Worm (Caenorhabditis elegans) whole organism, late embryonic: ENCODE results near the gene Y61A9LA.7.

Experiments used
- C08G9.2 ChIP-seq: sonication (generic microtip); optimal IDR thresholded peaks from 2 replicates; lab custom pipeline; 2016; ENCODE audit warnings: mild to moderate bottlenecking, missing genetic modification characterization, moderate library complexity, missing compliant biosample characterization
- C38D4.7 ChIP-seq: fragments of 200-800 bp; sonication (Bioruptor generic); optimal IDR thresholded peaks from 2 replicates; lab custom pipeline; 2018; ENCODE audit warnings: mild to moderate bottlenecking, missing genetic modification characterization, moderate library complexity, missing compliant biosample characterization
- F13H6.1 ChIP-seq: sonication (generic microtip); optimal IDR thresholded peaks from 2 replicates; lab custom pipeline; 2016; ENCODE audit warnings: missing genetic modification characterization, missing compliant biosample characterization
- K02D7.2 ChIP-seq: sonication (generic microtip); optimal IDR thresholded peaks from 2 replicates; lab custom pipeline; 2017; ENCODE audit warnings: mild to moderate bottlenecking, missing genetic modification characterization, missing compliant biosample characterization
- K09A11.1 ChIP-seq: sonication (generic microtip); optimal IDR thresholded peaks from 2 replicates; lab custom pipeline; 2017; ENCODE audit warnings: antibody characterized with exemption, mild to moderate bottlenecking, missing genetic modification characterization, missing compliant biosample characterization; ENCODE audit not compliant: insufficient read depth
- T23F11.4 ChIP-seq: fragments of 200-800 bp; sonication (Bioruptor generic); optimal IDR thresholded peaks from 2 replicates; lab custom pipeline; 2018; ENCODE audit warnings: mild to moderate bottlenecking, missing genetic modification characterization, missing compliant biosample characterization
- Y22D7AL.16 ChIP-seq: sonication (generic microtip); optimal IDR thresholded peaks from 2 replicates; lab custom pipeline; 2016; ENCODE audit warnings: missing genetic modification characterization, missing compliant biosample characterization
- ahr-1 ChIP-seq: sonication (generic microtip); optimal IDR thresholded peaks from 2 replicates; lab custom pipeline; 2016; ENCODE audit warnings: missing genetic modification characterization, missing compliant biosample characterization
- ceh-18 ChIP-seq: sonication (generic microtip); optimal IDR thresholded peaks from 2 replicates; lab custom pipeline; 2016; ENCODE audit warnings: missing genetic modification characterization, missing compliant biosample characterization
- ceh-19 ChIP-seq: fragments of 200-800 bp; sonication (Bioruptor generic); optimal IDR thresholded peaks from 2 replicates; lab custom pipeline; 2018; ENCODE audit warnings: mild to moderate bottlenecking, missing genetic modification characterization, missing compliant biosample characterization
- ceh-30 ChIP-seq: fragments of 150-350 bp; optimal IDR thresholded peaks from 2 replicates; lab custom pipeline; 2014; ENCODE audit warnings: missing biosample characterization, missing genetic modification characterization
- ceh-34 ChIP-seq: sonication (generic microtip); optimal IDR thresholded peaks from 2 replicates; lab custom pipeline; 2016; ENCODE audit warnings: mild to moderate bottlenecking, missing genetic modification characterization, missing compliant biosample characterization
- ceh-48 ChIP-seq: sonication (generic microtip); optimal IDR thresholded peaks from 2 replicates; lab custom pipeline; 2016; ENCODE audit warnings: missing genetic modification characterization, inconsistent platforms, missing compliant biosample characterization
- elt-2 ChIP-seq: sonication (generic microtip); optimal IDR thresholded peaks from 2 replicates; lab custom pipeline; 2016; ENCODE audit warnings: missing genetic modification reagents, missing genetic modification characterization, missing compliant biosample characterization
- eyg-1 ChIP-seq: sonication (generic microtip); optimal IDR thresholded peaks from 2 replicates; lab custom pipeline; 2016; ENCODE audit warnings: missing genotype, missing genetic modification characterization, missing compliant biosample characterization
- fkh-10 ChIP-seq: fragments of 150-350 bp; optimal IDR thresholded peaks from 2 replicates; lab custom pipeline; 2014; ENCODE audit warnings: missing biosample characterization, missing genetic modification reagents, missing genetic modification characterization
- fkh-6 ChIP-seq: sonication (generic microtip); optimal IDR thresholded peaks from 2 replicates; lab custom pipeline; 2016; ENCODE audit warnings: missing genetic modification characterization, missing compliant biosample characterization
- hlh-30 ChIP-seq: sonication (generic microtip); optimal IDR thresholded peaks from 2 replicates; lab custom pipeline; 2017; ENCODE audit warnings: antibody characterized with exemption, missing genetic modification characterization, missing compliant biosample characterization; ENCODE audit not compliant: insufficient read depth
- hlh-8 ChIP-seq: sonication (generic microtip); optimal IDR thresholded peaks from 2 replicates; lab custom pipeline; 2016; ENCODE audit warnings: missing genotype, missing genetic modification characterization, missing compliant biosample characterization
- lim-6 ChIP-seq: sonication (generic microtip); optimal IDR thresholded peaks from 2 replicates; lab custom pipeline; 2016; ENCODE audit warnings: missing genetic modification characterization, missing compliant biosample characterization
- lin-11 ChIP-seq: fragments of 200-800 bp; sonication (Bioruptor generic); optimal IDR thresholded peaks from 2 replicates; lab custom pipeline; 2018; ENCODE audit warnings: mild to moderate bottlenecking, missing genetic modification characterization, missing compliant biosample characterization
- mec-3 ChIP-seq: sonication (generic microtip); optimal IDR thresholded peaks from 2 replicates; lab custom pipeline; 2016; ENCODE audit warnings: borderline replicate concordance, missing genetic modification characterization, missing compliant biosample characterization
- nhr-11 ChIP-seq: fragments of 150-350 bp; optimal IDR thresholded peaks from 2 replicates; lab custom pipeline; 2014; ENCODE audit warnings: missing biosample characterization, missing genetic modification characterization
- odd-2 ChIP-seq: sonication (generic microtip); optimal IDR thresholded peaks from 2 replicates; lab custom pipeline; 2017; ENCODE audit warnings: antibody characterized with exemption, mild to moderate bottlenecking, missing genetic modification characterization, missing compliant biosample characterization
- pax-1 ChIP-seq: fragments of 150-350 bp; optimal IDR thresholded peaks from 2 replicates; lab custom pipeline; 2014; ENCODE audit warnings: missing biosample characterization, missing genetic modification characterization
- pha-2 ChIP-seq: sonication (generic microtip); optimal IDR thresholded peaks from 2 replicates; lab custom pipeline; 2017; ENCODE audit warnings: mild to moderate bottlenecking, missing genetic modification characterization, missing compliant biosample characterization
- pha-4 ChIP-seq: fragments of 150-350 bp; optimal IDR thresholded peaks from 2 replicates; lab custom pipeline; 2018; ENCODE audit warnings: missing biosample characterization, missing genetic modification reagents, missing genetic modification characterization
- ref-2 ChIP-seq: sonication (generic microtip); optimal IDR thresholded peaks from 2 replicates; lab custom pipeline; 2016; ENCODE audit warnings: missing genetic modification characterization, missing compliant biosample characterization
- rnt-1 ChIP-seq: sonication (generic microtip); optimal IDR thresholded peaks from 2 replicates; lab custom pipeline; 2016; ENCODE audit warnings: missing genetic modification characterization, missing compliant biosample characterization
- tbx-7 ChIP-seq: sonication (generic microtip); optimal IDR thresholded peaks from 2 replicates; lab custom pipeline; 2016; ENCODE audit warnings: missing genotype, missing genetic modification characterization, missing compliant biosample characterization
- unc-42 ChIP-seq: sonication (generic microtip); optimal IDR thresholded peaks from 2 replicates; lab custom pipeline; 2016; ENCODE audit warnings: missing genotype, missing genetic modification characterization, missing compliant biosample characterization
- zip-5 ChIP-seq: sonication (generic microtip); optimal IDR thresholded peaks from 2 replicates; lab custom pipeline; 2016; ENCODE audit warnings: missing genetic modification characterization, missing compliant biosample characterization
- ztf-16 ChIP-seq: sonication (generic microtip); optimal IDR thresholded peaks from 2 replicates; lab custom pipeline; 2017; ENCODE audit warnings: missing genetic modification characterization, missing compliant biosample characterization

The Y61A9LA.7 gene

DNA sequence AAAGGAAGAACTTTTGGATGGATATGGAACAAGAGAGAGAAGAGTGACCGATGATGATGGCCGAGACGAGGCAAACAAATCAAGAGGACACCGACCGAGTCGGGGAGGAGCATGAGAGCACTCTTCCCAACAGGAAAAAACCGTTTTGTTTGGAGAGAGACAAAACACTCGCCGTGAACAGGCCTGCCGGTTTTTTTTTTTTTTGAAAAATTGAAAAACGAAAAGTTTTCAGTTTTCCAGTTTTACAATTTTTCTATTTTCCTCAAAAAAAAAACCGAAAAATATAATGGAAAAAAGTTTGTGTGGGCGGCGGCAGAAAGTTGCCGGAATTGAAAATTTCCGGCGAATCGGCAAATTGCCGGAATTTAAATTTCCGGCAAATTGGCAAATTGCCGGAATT is at the start of gene Y61A9LA.7:
Gene Y61A9LA.7 (minus strand): TSS at position 101 of the 400 bp plus-strand sequence.
- TF ChIP-seq ceh-19 (GFP tag; lab: Kevin White, UChicago) (no peak), Y22D7AL.16 (tag; lab: Kevin White, UChicago) (no peak), ahr-1 (tag; lab: Kevin White, UChicago) (no peak), zip-5 (no peak), fkh-6 (no peak)

DNA sequence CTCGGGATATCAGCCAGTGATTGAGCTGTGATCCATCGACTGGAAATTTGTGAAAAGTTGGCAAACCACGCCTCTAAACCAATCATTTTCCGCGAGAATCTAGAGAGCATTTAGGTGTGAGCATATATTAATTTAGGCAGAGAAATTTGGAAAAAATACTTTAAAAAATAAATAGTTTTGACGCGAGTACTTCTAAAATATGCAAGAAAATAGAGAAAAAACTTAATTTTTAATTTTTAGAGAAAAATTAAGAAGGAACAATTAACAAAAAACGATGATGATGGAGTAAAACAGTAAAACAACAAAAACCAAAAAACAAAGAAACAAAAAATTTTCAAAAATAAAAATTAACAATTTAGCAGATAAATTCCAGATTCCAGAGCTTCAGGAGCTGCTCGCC is 47.2 kb upstream of the Y61A9LA.7 start, which contains the start of gene txt-6:
Gene txt-6 (minus strand): TSS at position 101 of the 400 bp plus-strand sequence.
- TF ChIP-seq pax-1 (tag; lab: Kevin White, UChicago) (no peak), tbx-7 (tag; lab: Kevin White, UChicago) (no peak), pha-4 (tag; lab: Kevin White, UChicago) (no peak), K02D7.2 (tag; lab: Kevin White, UChicago) (no peak), ceh-30 (tag; lab: Kevin White, UChicago) (no peak), lin-11 (tag; lab: Kevin White, UChicago) (no peak), hlh-8 (tag; lab: Kevin White, UChicago) (no peak), ref-2 (no peak), T23F11.4 (no peak)

DNA sequence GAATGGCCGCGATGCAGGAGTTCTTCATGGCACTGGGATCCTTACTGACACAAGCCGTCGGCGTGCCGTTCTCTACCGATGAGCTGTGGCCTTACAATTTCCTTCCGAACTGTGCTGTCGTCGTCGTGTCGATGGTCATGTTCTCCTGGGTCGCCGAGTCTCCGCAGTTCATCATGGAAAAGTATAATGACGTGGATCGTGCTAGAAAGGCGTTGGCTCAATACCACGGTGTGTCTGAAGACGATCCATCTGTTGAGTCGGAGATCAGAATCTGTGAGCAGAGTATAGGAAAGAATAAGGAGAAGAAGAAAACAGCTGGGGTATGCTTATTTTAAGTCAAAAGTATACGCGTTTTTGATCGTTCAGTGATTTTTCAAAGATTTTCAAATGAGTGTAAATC is 39.6 kb upstream of the Y61A9LA.7 start:
- TF ChIP-seq C38D4.7 (GFP tag; lab: Kevin White, UChicago) = no peak
- no peak for TF ChIP-seq C08G9.2 (tag; lab: Kevin White, UChicago)

DNA sequence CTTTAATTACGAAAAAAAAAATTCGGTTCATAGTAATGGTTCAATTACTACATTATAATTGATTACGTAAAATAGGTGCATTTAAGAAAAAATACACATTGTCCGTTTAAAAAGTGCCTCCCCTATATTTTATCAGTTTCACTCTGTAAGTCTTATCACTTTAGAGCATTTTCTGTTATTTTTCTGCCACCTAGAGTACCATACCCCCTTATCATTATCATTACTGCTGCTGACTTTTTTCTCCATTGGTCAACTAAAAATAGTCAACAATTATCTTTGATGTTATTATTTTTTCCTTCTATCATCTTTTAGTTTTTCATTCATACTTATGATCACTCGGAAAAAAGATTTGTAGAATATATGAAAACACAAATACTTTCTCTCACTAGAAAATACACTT is 38.9 kb upstream of the Y61A9LA.7 start:
- TF ChIP-seq odd-2 (no peak), F13H6.1 (tag; lab: Kevin White, UChicago) (no peak), ceh-18 (tag; lab: Kevin White, UChicago) (no peak), elt-2 (tag; lab: Kevin White, UChicago) (peak; percentile 90), rnt-1 (tag; lab: Kevin White, UChicago) (no peak), lim-6 (tag; lab: Kevin White, UChicago) (no peak)

DNA sequence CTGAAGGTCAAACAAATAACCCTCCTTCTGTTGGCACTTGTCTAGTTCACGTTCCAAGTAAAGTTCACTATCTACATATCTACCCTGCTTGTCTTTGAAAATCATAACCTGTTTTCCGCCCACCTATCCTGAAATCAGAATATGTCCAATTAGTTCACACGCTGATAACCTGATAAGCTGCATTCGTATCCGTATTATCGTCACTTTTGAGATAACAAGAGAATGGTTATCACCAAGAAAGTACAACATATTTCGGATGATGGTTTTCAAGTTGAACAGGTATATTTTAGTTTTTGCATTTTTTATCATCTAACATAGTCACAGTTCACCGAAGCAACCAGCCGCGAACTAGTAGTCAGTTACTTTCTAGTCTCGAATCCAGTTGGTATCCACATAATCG is 31.2 kb upstream of the Y61A9LA.7 start:
- no peak for TF ChIP-seq unc-42 (tag; lab: Kevin White, UChicago)
- no peak for TF ChIP-seq ceh-30 (tag; lab: Kevin White, UChicago)
- peak; percentile 58 for TF ChIP-seq elt-2 (tag; lab: Kevin White, UChicago)

DNA sequence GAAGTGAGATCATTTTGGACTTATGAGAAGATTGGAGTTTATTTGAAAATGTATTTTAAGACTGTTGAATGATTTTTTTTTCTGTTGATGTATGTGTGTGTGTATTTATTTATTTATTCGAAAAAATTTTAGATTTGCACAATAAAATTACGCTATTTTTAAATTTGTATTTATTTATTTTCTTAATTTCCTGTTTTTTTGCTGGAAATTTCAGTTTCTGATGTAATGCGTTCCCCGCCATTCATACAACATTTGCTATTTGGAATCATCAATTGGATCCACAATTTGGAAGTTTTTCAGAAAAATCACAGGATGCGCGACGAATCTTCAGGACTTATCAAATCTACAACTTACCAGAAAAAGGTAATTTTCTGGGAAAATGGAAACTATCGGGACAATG is 25.4 kb upstream of the Y61A9LA.7 start, which contains the start of gene Y61A9LA.1:
Gene Y61A9LA.1 (plus strand): TSS at position 301 of the 400 bp plus-strand sequence.
- TF ChIP-seq ahr-1 (tag; lab: Kevin White, UChicago) (no peak), ceh-48 (tag; lab: Kevin White, UChicago) (no peak), hlh-30 (tag; lab: Kevin White, UChicago) (no peak), T23F11.4 (no peak), K09A11.1 (tag; lab: Kevin White, UChicago) (no peak), mec-3 (no peak), ztf-16 (tag; lab: Kevin White, UChicago) (no peak), rnt-1 (tag; lab: Kevin White, UChicago) (no peak), pax-1 (tag; lab: Kevin White, UChicago) (no peak), zip-5 (no peak), odd-2 (no peak), pha-2 (tag; lab: Kevin White, UChicago) (no peak), nhr-11 (no peak), fkh-10 (no peak), elt-2 (tag; lab: Kevin White, UChicago) (no peak), eyg-1 (tag; lab: Kevin White, UChicago) (no peak), lin-11 (tag; lab: Kevin White, UChicago) (no peak), ceh-34 (no peak)
